Fruit fly (Drosophila melanogaster): ENCODE data around the gene CG13698.

CG13698 gene

DNA sequence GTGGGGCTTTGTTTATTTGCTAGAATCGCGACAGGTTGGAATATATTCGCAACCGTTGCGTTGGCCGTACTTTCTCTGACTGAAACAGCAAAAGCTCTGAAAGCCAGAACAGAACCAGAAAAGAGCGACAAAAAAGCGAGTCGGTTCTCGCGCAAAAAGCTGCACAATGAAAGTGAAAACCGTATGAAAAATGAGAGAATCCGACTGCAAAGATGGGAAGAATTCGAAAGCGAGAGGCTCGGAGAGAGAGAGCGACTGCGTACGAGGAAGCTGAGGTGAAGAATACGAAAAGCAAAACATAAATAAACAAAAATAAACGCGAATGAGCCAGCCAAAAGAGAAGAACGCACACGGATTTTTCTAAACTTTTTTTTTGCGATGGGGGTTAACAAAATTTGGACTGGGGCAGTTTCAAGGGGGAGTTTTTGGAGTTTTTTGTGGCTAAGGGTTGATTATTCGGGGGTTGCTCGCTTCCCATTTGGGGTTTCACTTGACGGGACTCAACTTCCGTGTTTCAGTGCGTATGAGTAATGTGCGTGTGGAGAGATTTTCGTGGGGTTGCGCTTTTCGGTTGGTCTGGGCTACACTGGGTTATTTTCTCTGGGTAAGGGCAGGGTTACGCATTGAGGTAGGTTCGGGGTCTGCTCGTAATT, 44.1 kb downstream of the CG13698 start (continued):
- 0 out of 3 replicates have a peak, but pooled peaks have one; percentile 33 for TF ChIP-seq CG8119 (GFP tag; IDR thresholded peaks at IDR 0.05)
- peak; percentile 8 for TF ChIP-seq Sox14 (GFP tag; optimal IDR thresholded peaks at IDR 0.05)
- TF ChIP-seq vri (GFP tag; optimal IDR thresholded peaks at IDR 0.05) = peak; percentile 59
- TF ChIP-seq pdm3 (GFP tag; optimal IDR thresholded peaks at IDR 0.05) = no peak
- TF ChIP-seq Eip75B (GFP tag; optimal IDR thresholded peaks at IDR 0.05) = peak; percentile 42
- TF ChIP-seq Hr38 (GFP tag; optimal IDR thresholded peaks at IDR 0.05) = no peak
- TF ChIP-seq net (GFP tag; optimal IDR thresholded peaks at IDR 0.05) = peak; percentile 1

DNA sequence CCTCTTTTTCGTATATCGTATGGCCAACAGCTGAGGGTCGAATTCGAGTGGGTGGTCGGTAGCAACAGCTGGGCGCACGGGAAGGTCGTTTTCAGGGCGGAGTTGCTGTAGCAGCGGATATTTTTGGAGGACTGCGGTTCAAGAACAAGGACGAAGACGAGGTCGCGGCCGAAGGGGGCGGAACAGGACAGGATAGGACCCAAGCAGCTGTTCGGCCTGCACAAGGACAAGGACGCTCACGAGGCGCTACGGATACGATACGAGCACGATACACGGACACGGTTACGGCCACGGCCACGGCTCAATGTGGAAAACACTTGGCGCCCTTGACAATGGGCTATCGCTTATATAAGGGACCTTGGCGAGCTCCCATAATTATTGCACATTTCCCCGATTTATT, 44.7 kb downstream of the CG13698 start:
- no peak for TF ChIP-seq CG6792 (GFP tag; optimal IDR thresholded peaks at IDR 0.05)
- TF ChIP-seq CG8119 (GFP tag; IDR thresholded peaks at IDR 0.05) = no peak
- TF ChIP-seq Eip93F (GFP tag; optimal IDR thresholded peaks at IDR 0.05) = no peak
- TF ChIP-seq lz (GFP tag; optimal IDR thresholded peaks at IDR 0.05) = no peak
- no peak for TF ChIP-seq CG34406 (GFP tag; optimal IDR thresholded peaks at IDR 0.05)
- no peak for TF ChIP-seq pdm3 (GFP tag; optimal IDR thresholded peaks at IDR 0.05)

DNA sequence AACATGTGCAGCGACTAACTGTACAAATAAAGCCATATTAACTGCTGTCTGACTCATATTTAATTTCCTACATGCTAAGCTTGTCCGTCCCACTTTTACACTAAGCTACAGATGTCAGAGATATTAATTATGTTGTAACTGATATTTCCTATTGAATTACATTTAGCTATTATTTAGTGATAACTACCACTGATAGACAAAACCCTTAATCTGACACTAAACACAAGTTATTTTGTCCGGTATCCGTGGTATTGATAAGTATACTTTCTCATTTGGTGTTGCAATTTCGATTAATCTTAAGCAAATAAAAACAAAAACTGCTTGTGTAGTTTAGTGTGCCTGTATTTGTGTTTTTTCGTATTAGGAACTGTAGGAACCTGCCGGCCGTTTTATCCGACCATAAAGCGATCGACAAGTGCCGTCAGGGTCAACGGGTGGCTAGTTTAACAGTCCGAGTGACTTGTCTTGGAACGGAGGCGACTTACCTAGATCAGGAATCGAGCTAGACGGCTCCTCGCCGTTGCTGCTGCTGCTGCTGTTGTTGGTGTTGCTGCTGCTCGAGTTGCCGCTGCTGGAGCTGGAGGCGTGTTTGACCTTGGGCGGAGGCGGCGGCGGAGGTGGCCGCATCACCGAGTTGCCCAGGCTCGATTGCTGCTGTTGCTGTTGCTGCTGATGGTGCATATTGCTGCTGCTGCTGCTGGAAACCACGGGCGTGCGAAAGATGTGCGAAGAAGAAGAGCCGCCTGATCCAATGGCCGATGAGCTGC, 48.0 kb downstream of the CG13698 start:
- TF ChIP-seq CG10631 (GFP tag; optimal IDR thresholded peaks at IDR 0.05) = peak; percentile 8
- peak; percentile 27 for TF ChIP-seq Eip75B (GFP tag; optimal IDR thresholded peaks at IDR 0.05)
- TF ChIP-seq CG3032 (tag; optimal IDR thresholded peaks at IDR 0.05) = peak; percentile 56
- TF ChIP-seq CG4318 (GFP tag; optimal IDR thresholded peaks at IDR 0.05) = no peak
- peak; percentile 16 for TF ChIP-seq pdm3 (GFP tag; optimal IDR thresholded peaks at IDR 0.05)
- no peak for TF ChIP-seq CG32006 (GFP tag; optimal IDR thresholded peaks at IDR 0.05)
- no peak for TF ChIP-seq vri (GFP tag; optimal IDR thresholded peaks at IDR 0.05)
- no peak for TF ChIP-seq cyc (GFP tag; optimal IDR thresholded peaks at IDR 0.05)
- TF ChIP-seq CG7368 (GFP tag; optimal IDR thresholded peaks at IDR 0.05) = peak; percentile 1
- TF ChIP-seq CG1621 (tag; optimal IDR thresholded peaks at IDR 0.05) = peak; percentile 43
- TF ChIP-seq CG8632 (GFP tag; optimal IDR thresholded peaks at IDR 0.05) = peak; percentile 23
- TF ChIP-seq CG10669 (GFP tag; optimal IDR thresholded peaks at IDR 0.05) = peak; percentile 56
- TF ChIP-seq Hr4 (GFP tag; optimal IDR thresholded peaks at IDR 0.05) = peak; percentile 11
- TF ChIP-seq Eip78C (GFP tag) = peak; percentile 83
- TF ChIP-seq Sox102F (GFP tag; optimal IDR thresholded peaks at IDR 0.05) = no peak
- peak; percentile 11 for TF ChIP-seq acj6 (GFP tag; optimal IDR thresholded peaks at IDR 0.05)
- peak; percentile 39 for TF ChIP-seq spab (GFP tag; optimal IDR thresholded peaks at IDR 0.05)
- TF ChIP-seq esn (GFP tag; optimal IDR thresholded peaks at IDR 0.05) = no peak
- no peak for TF ChIP-seq Ets96B (tag; optimal IDR thresholded peaks at IDR 0.05)
- no peak for TF ChIP-seq svp (GFP tag)
- no peak for TF ChIP-seq CG8319 (GFP tag; optimal IDR thresholded peaks at IDR 0.05)
- no peak for TF ChIP-seq CG6792 (GFP tag; optimal IDR thresholded peaks at IDR 0.05)
- peak; percentile 55 for TF ChIP-seq dsx (GFP tag; optimal IDR thresholded peaks at IDR 0.05; ENCODE audit: poor library complexity, severe bottlenecking)
- TF ChIP-seq Sox15 (GFP tag; optimal IDR thresholded peaks at IDR 0.05) = no peak
- peak; percentile 57 for TF ChIP-seq CG9139 (GFP tag; optimal IDR thresholded peaks at IDR 0.05)
- no peak for TF ChIP-seq OdsH (GFP tag; optimal IDR thresholded peaks at IDR 0.05)
- TF ChIP-seq fd59A (GFP tag; optimal IDR thresholded peaks at IDR 0.05) = peak; percentile 35
- no peak for TF ChIP-seq CG15336 (GFP tag; IDR thresholded peaks at IDR 0.05)
- TF ChIP-seq ss (GFP tag; optimal IDR thresholded peaks at IDR 0.05) = peak; percentile 27 to 64
- TF ChIP-seq net (GFP tag; optimal IDR thresholded peaks at IDR 0.05) = peak; percentile 27
- TF ChIP-seq Lpt (GFP tag; optimal IDR thresholded peaks at IDR 0.05) = no peak
- no peak for TF ChIP-seq CG11762 (GFP tag; optimal IDR thresholded peaks at IDR 0.05; ENCODE audit: insufficient read depth)
- TF ChIP-seq Sox14 (GFP tag; optimal IDR thresholded peaks at IDR 0.05) = no peak
- TF ChIP-seq Blimp-1 (GFP tag; optimal IDR thresholded peaks at IDR 0.05) = no peak
- no peak for TF ChIP-seq Eip93F (GFP tag; optimal IDR thresholded peaks at IDR 0.05)
- TF ChIP-seq CG6808 (GFP tag; optimal IDR thresholded peaks at IDR 0.05) = peak; percentile 61
- TF ChIP-seq CG11294 (GFP tag; IDR thresholded peaks at IDR 0.05) = no peak
- peak; percentile 12 for TF ChIP-seq achi (GFP tag; optimal IDR thresholded peaks at IDR 0.05)

Data from whole organism, prepupa.